Fruit fly (Drosophila melanogaster): ENCODE data around the gene CG42876.

DNA sequence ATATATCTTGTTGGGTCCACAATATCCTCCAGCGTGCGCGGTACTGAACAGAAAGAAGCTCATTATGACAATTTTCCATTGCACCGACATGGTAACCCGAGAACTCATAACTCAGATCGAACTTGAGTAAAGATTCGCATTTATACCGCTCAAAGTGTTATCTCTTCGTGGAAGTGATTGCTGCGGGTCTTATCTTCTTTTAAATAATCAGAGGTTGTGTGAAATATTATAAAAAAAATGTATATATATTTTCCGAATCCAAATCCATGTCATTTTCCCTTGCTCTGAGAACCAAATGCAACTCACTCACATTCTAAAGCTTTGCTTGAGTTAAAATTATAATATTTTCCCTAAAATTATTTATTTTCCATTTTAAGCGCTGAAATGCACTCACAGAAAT is at the start of gene CG42876:
- TF ChIP-seq CG8478 (optimal IDR thresholded peaks at IDR 0.05): no peak
- no peak for TF ChIP-seq CTCF (optimal IDR thresholded peaks at IDR 0.05)
